Fruit fly (Drosophila melanogaster) whole organism, embryonic: Measurements from ENCODE around the gene Zip89B.

Experiments
- Antp ChIP-seq: fragments of 200-800 bp; sonication (Bioruptor generic); optimal IDR thresholded peaks from 3 replicates; lab custom pipeline; 2016; ENCODE audit warnings: missing biosample characterization, missing genetic modification characterization
- Awh ChIP-seq: fragments of 200-800 bp; sonication (Bioruptor generic); IDR thresholded peaks from 2 replicates; pipeline ENCODE4, ENCODE4 v1.3.6; 2022; ENCODE audit warnings: missing biosample characterization, missing genetic modification characterization
- B-H1 ChIP-seq: fragments of 200-800 bp; sonication (Bioruptor generic); IDR thresholded peaks from 3 replicates; pipeline ENCODE4 v1.3.6; 2022; ENCODE audit warnings: missing biosample characterization, missing genetic modification characterization
- Bdp1 ChIP-seq: fragments of 200-800 bp; sonication (Bioruptor generic); optimal IDR thresholded peaks from 3 replicates; lab custom pipeline; 2016; ENCODE audit warnings: missing biosample characterization, missing genetic modification characterization
- CG10979 ChIP-seq: fragments of 200-800 bp; sonication (Bioruptor generic); optimal IDR thresholded peaks from 2 replicates; lab custom pipeline; 2018; ENCODE audit warnings: missing biosample characterization, mild to moderate bottlenecking, missing genetic modification characterization, moderate library complexity
- CG11085 ChIP-seq: fragments of 200-800 bp; sonication (Bioruptor generic); IDR thresholded peaks from 2 replicates; pipeline ENCODE4 v1.3.6; 2022; ENCODE audit warnings: missing biosample characterization, missing genetic modification characterization
- CG11723 ChIP-seq: fragments of 200-800 bp; sonication (Bioruptor generic); optimal IDR thresholded peaks from 2 replicates; lab custom pipeline; 2017; ENCODE audit warnings: missing biosample characterization, mild to moderate bottlenecking, missing genetic modification characterization
- CG1233 ChIP-seq: fragments of 200-800 bp; sonication (Bioruptor generic); optimal IDR thresholded peaks from 4 replicates; lab custom pipeline; 2018; ENCODE audit warnings: missing biosample characterization, mild to moderate bottlenecking, missing genetic modification characterization
- CG12744 ChIP-seq: fragments of 200-800 bp; sonication (Bioruptor generic); optimal IDR thresholded peaks from 2 replicates; lab custom pipeline; 2016; ENCODE audit warnings: missing biosample characterization, missing genetic modification characterization
- CG14441 ChIP-seq: fragments of 200-800 bp; sonication (Bioruptor generic); IDR thresholded peaks from 2 replicates; pipeline ENCODE4 v1.3.6; 2022; ENCODE audit warnings: missing biosample characterization, missing genetic modification characterization
- CG16779 ChIP-seq: fragments of 200-800 bp; sonication (Bioruptor generic); IDR thresholded peaks from 2 replicates; pipeline ENCODE4 v1.3.6; 2022; ENCODE audit warnings: missing biosample characterization, missing genetic modification characterization
- CG17568 ChIP-seq: fragments of 200-800 bp; sonication (Bioruptor generic); optimal IDR thresholded peaks from 2 replicates; lab custom pipeline; 2018; ENCODE audit warnings: missing biosample characterization, mild to moderate bottlenecking, missing genetic modification characterization, moderate library complexity
- CG2889 ChIP-seq: fragments of 200-800 bp; sonication (Bioruptor generic); IDR thresholded peaks from 3 replicates; pipeline ENCODE4 v1.3.6; 2022; ENCODE audit warnings: missing biosample characterization, missing genetic modification characterization
- CG30020 ChIP-seq: fragments of 200-800 bp; optimal IDR thresholded peaks from 2 replicates; lab custom pipeline; 2019; ENCODE audit warnings: missing biosample characterization, mild to moderate bottlenecking, missing genetic modification characterization, moderate library complexity
- CG31388 ChIP-seq: fragments of 200-800 bp; sonication (Bioruptor generic); optimal IDR thresholded peaks from 2 replicates; lab custom pipeline; 2016; ENCODE audit warnings: missing biosample characterization, missing genetic modification characterization
- CG34376 ChIP-seq: fragments of 200-800 bp; sonication (Bioruptor generic); optimal IDR thresholded peaks from 2 replicates; lab custom pipeline; 2018; ENCODE audit warnings: missing biosample characterization, mild to moderate bottlenecking, missing genetic modification characterization
- CG4282 ChIP-seq: fragments of 200-800 bp; sonication (Bioruptor generic); optimal IDR thresholded peaks from 2 replicates; lab custom pipeline; 2016; ENCODE audit warnings: missing biosample characterization, missing genetic modification characterization
- CG4707 ChIP-seq: fragments of 200-800 bp; sonication (Bioruptor generic); optimal IDR thresholded peaks from 2 replicates; lab custom pipeline; 2018; ENCODE audit warnings: missing biosample characterization, mild to moderate bottlenecking, missing genetic modification characterization, moderate library complexity
- CG6175 ChIP-seq: fragments of 200-800 bp; sonication (Bioruptor generic); IDR thresholded peaks from 3 replicates; pipeline ENCODE4 v1.3.6; 2022; ENCODE audit warnings: missing biosample characterization, missing genetic modification characterization
- CG6654 ChIP-seq: fragments of 200-800 bp; sonication (Bioruptor generic); optimal IDR thresholded peaks from 2 replicates; lab custom pipeline; 2017; ENCODE audit warnings: missing biosample characterization, mild to moderate bottlenecking, missing genetic modification characterization
- CG6689 ChIP-seq: fragments of 200-800 bp; sonication (Bioruptor generic); IDR thresholded peaks from 2 replicates; pipeline ENCODE4 v1.3.6; 2022; ENCODE audit warnings: missing biosample characterization, missing genetic modification characterization
- CG7745 ChIP-seq: fragments of 200-800 bp; sonication (Bioruptor generic); optimal IDR thresholded peaks from 2 replicates; lab custom pipeline; 2018; ENCODE audit warnings: missing biosample characterization, mild to moderate bottlenecking, missing genetic modification characterization, moderate library complexity
- CTCF ChIP-seq: fragments of 200-800 bp; sonication (Bioruptor generic); optimal IDR thresholded peaks from 2 replicates; lab custom pipeline; 2017; ENCODE audit warnings: missing biosample characterization, mild to moderate bottlenecking, missing genetic modification characterization, moderate library complexity
- Dll ChIP-seq: fragments of 200-800 bp; sonication (Bioruptor generic); IDR thresholded peaks from 4 replicates; pipeline ENCODE4 v1.3.6; 2022; ENCODE audit warnings: missing biosample characterization, missing genetic modification characterization; ENCODE audit not compliant: partially characterized antibody
- Drgx ChIP-seq: fragments of 200-800 bp; sonication (Bioruptor generic); IDR thresholded peaks from 2 replicates; pipeline ENCODE4 v1.3.6; 2022; ENCODE audit warnings: missing biosample characterization, missing genetic modification characterization
- Ets65A ChIP-seq: fragments of 200-800 bp; sonication (Bioruptor generic); peaks from one replicate; lab custom pipeline; 2016; ENCODE audit warnings: missing biosample characterization, missing genetic modification characterization
- Hr78 ChIP-seq, 2 experiments: fragments of 200-800 bp in 1 of 2; fragments of >200 bp in 1 of 2; sonication (Bioruptor generic) in 1 of 2; optimal IDR thresholded peaks; 2 replicates each; lab custom pipeline; 2017 to 2019; ENCODE audit warnings: missing biosample characterization in 2 of 2, missing genetic modification characterization in 2 of 2, mild to moderate bottlenecking in 1 of 2, moderate library complexity in 1 of 2
- NFAT ChIP-seq: fragments of 200-800 bp; sonication (Bioruptor generic); IDR thresholded peaks from 2 replicates; pipeline ENCODE4 v1.3.6; 2022; ENCODE audit warnings: missing biosample characterization, missing genetic modification characterization
- Nf-YC ChIP-seq: fragments of 200-800 bp; optimal IDR thresholded peaks from 3 replicates; lab custom pipeline; 2019; ENCODE audit warnings: missing biosample characterization, mild to moderate bottlenecking, missing genetic modification characterization, moderate library complexity
- Optix ChIP-seq: fragments of 200-800 bp; sonication (Bioruptor generic); IDR thresholded peaks from 3 replicates; pipeline ENCODE4 v1.3.6; 2022; ENCODE audit warnings: missing biosample characterization, missing genetic modification characterization
- ac ChIP-seq: fragments of 200-800 bp; sonication (Bioruptor generic); optimal IDR thresholded peaks from 3 replicates; lab custom pipeline; 2017; ENCODE audit warnings: missing biosample characterization, mild to moderate bottlenecking, missing genetic modification characterization
- bcd ChIP-seq: fragments of 200-800 bp; sonication (Bioruptor generic); optimal IDR thresholded peaks from 2 replicates; lab custom pipeline; 2017; ENCODE audit warnings: missing biosample characterization, mild to moderate bottlenecking, missing genetic modification characterization
- chinmo ChIP-seq: fragments of 200-800 bp; sonication (Bioruptor generic); IDR thresholded peaks from 4 replicates; pipeline ENCODE4 v1.3.6; 2022; ENCODE audit warnings: missing biosample characterization, missing genetic modification characterization; ENCODE audit not compliant: partially characterized antibody
- dm ChIP-seq: fragments of 200-800 bp; sonication (Bioruptor generic); optimal IDR thresholded peaks from 3 replicates; lab custom pipeline; 2016; ENCODE audit warnings: missing biosample characterization, missing genetic modification characterization
- eve ChIP-seq, 2 experiments: fragments of >200 bp; optimal IDR thresholded peaks; 2 replicates each; lab custom pipeline; 2017; ENCODE audit warnings: missing biosample characterization in 2 of 2, missing genetic modification characterization in 2 of 2
- gsb-n ChIP-seq: fragments of 200-800 bp; sonication (Bioruptor generic); optimal IDR thresholded peaks from 3 replicates; lab custom pipeline; 2018; ENCODE audit warnings: missing biosample characterization, mild to moderate bottlenecking, missing genetic modification characterization
- hth ChIP-seq: fragments of >200 bp; optimal IDR thresholded peaks from 2 replicates; lab custom pipeline; 2017; ENCODE audit warnings: inconsistent platforms
- inv ChIP-seq: fragments of 200-800 bp; sonication (Bioruptor generic); IDR thresholded peaks from 2 replicates; pipeline ENCODE4 v1.3.6; 2022; ENCODE audit warnings: missing biosample characterization, missing genetic modification characterization; ENCODE audit not compliant: partially characterized antibody
- jing ChIP-seq: fragments of 200-800 bp; sonication (Bioruptor generic); optimal IDR thresholded peaks from 2 replicates; lab custom pipeline; 2018; ENCODE audit warnings: missing biosample characterization, mild to moderate bottlenecking, missing genetic modification characterization
- psq ChIP-seq: fragments of 200-800 bp; sonication (Bioruptor generic); optimal IDR thresholded peaks from 2 replicates; lab custom pipeline; 2017; ENCODE audit warnings: missing biosample characterization, missing genetic modification characterization
- sd ChIP-seq: fragments of 200-800 bp; sonication (Bioruptor generic); optimal IDR thresholded peaks from 3 replicates; lab custom pipeline; 2018; ENCODE audit warnings: missing biosample characterization, mild to moderate bottlenecking, missing genetic modification characterization, moderate library complexity
- seq ChIP-seq: fragments of 200-800 bp; sonication (Bioruptor generic); IDR thresholded peaks from 2 replicates; pipeline ENCODE4 v1.3.6; 2022; ENCODE audit warnings: missing biosample characterization, missing genetic modification characterization
- sna ChIP-seq: fragments of 200-800 bp; sonication (Bioruptor generic); IDR thresholded peaks from 2 replicates; pipeline ENCODE4 v1.3.6; 2022; ENCODE audit warnings: missing biosample characterization, missing genetic modification characterization; ENCODE audit not compliant: partially characterized antibody
- sob ChIP-seq: fragments of 200-800 bp; sonication (Bioruptor generic); IDR thresholded peaks from 2 replicates; pipeline ENCODE4 v1.3.6; 2022; ENCODE audit warnings: missing biosample characterization, missing genetic modification characterization
- sqz ChIP-seq: fragments of 200-800 bp; sonication (Bioruptor generic); optimal IDR thresholded peaks from 3 replicates; lab custom pipeline; 2018; ENCODE audit warnings: missing biosample characterization, mild to moderate bottlenecking, missing genetic modification characterization
- stwl ChIP-seq: fragments of 200-800 bp; sonication (Bioruptor generic); optimal IDR thresholded peaks from 3 replicates; lab custom pipeline; 2018; ENCODE audit warnings: missing biosample characterization, mild to moderate bottlenecking, missing genetic modification characterization, moderate library complexity
- usp ChIP-seq: fragments of >200 bp; optimal IDR thresholded peaks from 2 replicates; lab custom pipeline; 2017; ENCODE audit warnings: missing biosample characterization, missing genetic modification characterization
- vnd ChIP-seq: fragments of 200-800 bp; sonication (Bioruptor generic); IDR thresholded peaks from 3 replicates; pipeline ENCODE4 v1.3.6; 2022; ENCODE audit warnings: missing biosample characterization, missing genetic modification characterization; ENCODE audit not compliant: partially characterized antibody
- z ChIP-seq: fragments of 200-800 bp; sonication (Bioruptor generic); IDR thresholded peaks from 3 replicates; pipeline ENCODE4 v1.3.6; 2022; ENCODE audit warnings: missing biosample characterization, missing genetic modification characterization
- zen ChIP-seq: fragments of 200-800 bp; sonication (Bioruptor generic); optimal IDR thresholded peaks from 3 replicates; lab custom pipeline; 2018; ENCODE audit warnings: missing biosample characterization, mild to moderate bottlenecking, missing genetic modification characterization, moderate library complexity
- zen2 ChIP-seq: fragments of 200-800 bp; sonication (Bioruptor generic); IDR thresholded peaks from 3 replicates; pipeline ENCODE4 v1.3.6; 2022; ENCODE audit warnings: missing biosample characterization, missing genetic modification characterization; ENCODE audit not compliant: partially characterized antibody
- zfh1 ChIP-seq: fragments of 200-800 bp; sonication (Bioruptor generic); IDR thresholded peaks from 3 replicates; pipeline ENCODE4 v1.3.6; 2022; ENCODE audit warnings: missing biosample characterization, missing genetic modification characterization

Gene Zip89B

DNA sequence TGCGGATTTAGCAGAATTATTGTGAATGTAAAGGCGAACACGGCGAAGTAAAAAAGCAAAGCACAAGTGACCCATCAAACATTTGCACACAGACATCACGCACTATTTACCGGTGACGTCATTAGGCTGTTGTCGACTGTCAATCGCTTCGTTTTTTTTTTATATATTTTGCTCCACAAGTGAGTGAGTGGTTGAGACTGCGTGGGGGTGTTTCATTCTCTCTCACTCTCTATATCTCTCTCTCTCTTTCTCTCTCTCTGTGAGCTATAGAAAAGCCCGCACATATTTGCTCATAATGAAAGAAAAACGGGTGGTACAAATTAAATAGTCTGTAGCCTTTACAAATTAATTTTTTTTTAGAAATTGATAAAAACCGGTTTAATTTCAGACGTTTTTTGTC lies 28.0 kb upstream of the Zip89B start (continued):
- TF ChIP-seq gsb-n (tag; lab: Kevin White, UChicago) (no peak), zen2 (GFP tag; lab: Robert Waterston, UW) (no peak), sob (GFP tag; lab: Robert Waterston, UW) (peak; percentile 32; the same call in 1 of the 2 replicates), CG10979 (no peak), CG17568 (GFP tag; lab: Kevin White, UChicago) (no peak), psq (GFP tag; lab: Kevin White, UChicago) (no peak), CTCF (GFP tag; lab: Kevin White, UChicago) (no peak), zfh1 (no peak), Awh (0 out of 2 replicates have a peak, but pooled peaks have one; percentile 8), CG6689 (GFP tag; lab: Robert Waterston, UW) (no peak), zen (tag; lab: Kevin White, UChicago) (no peak), CG16779 (GFP tag; lab: Robert Waterston, UW) (no peak), Hr78 (GFP tag; optimal IDR thresholded peaks at IDR 0.05; lab: Kevin White, UChicago) (no peak), inv (GFP tag; lab: Robert Waterston, UW) (no peak), CG11085 (GFP tag; lab: Robert Waterston, UW) (no peak), sd (peak; percentile 34), CG11723 (GFP tag; lab: Kevin White, UChicago) (no peak), Bdp1 (GFP tag; lab: Kevin White, UChicago) (no peak), eve (GFP tag; optimal IDR thresholded peaks at IDR 0.05; lab: Kevin White, UChicago) (no peak), vnd (GFP tag; lab: Robert Waterston, UW) (no peak), bcd (no peak), CG4282 (GFP tag; lab: Kevin White, UChicago) (no peak), hth (lab: Kevin White, UChicago) (no peak), sqz (GFP tag; lab: Kevin White, UChicago) (peak; percentile 87), z (GFP tag; lab: Robert Waterston, UW) (peak; percentile 87), dm (GFP tag; lab: Kevin White, UChicago) (no peak), Nf-YC (tag; lab: Kevin White, UChicago) (no peak), CG31388 (no peak), Optix (GFP tag; lab: Robert Waterston, UW) (no peak), seq (GFP tag; lab: Robert Waterston, UW) (0 out of 2 replicates have a peak, but pooled peaks have one; percentile 14), Ets65A (GFP tag; lab: Kevin White, UChicago) (no peak), sna (GFP tag; lab: Robert Waterston, UW) (no peak), CG12744 (no peak), usp (GFP tag; lab: Kevin White, UChicago) (no peak), CG14441 (GFP tag; lab: Robert Waterston, UW) (no peak), ac (no peak), CG30020 (tag; lab: Kevin White, UChicago) (no peak)

DNA sequence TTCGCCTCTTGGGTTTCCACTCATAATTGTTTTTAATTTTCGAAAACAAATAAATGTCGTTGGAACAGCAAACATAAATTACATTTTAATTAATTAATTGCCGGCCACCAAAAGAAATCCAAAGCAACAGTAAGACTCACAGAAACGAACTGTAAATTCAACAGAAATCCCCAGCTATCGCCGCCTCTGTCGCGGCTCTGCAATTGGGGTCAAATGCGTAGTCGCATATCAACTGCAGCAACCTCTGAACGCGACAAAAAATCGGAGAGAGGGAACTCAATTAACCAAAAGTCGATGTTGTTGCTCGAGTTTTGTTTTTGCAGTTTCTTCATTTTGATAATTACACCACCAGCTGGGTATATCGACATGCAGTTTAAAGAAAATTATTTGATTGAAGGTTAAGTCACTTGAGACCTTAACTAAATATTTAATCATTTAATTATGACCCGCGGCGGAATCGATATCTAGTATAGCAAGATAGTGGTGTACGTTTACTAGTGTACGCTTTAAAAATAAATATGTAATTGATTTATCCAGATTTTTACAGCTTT lies 26.1 kb upstream of the Zip89B start:
- TF ChIP-seq jing (GFP tag; lab: Kevin White, UChicago): no peak
- no peak for TF ChIP-seq CG2889
- no peak for TF ChIP-seq Dll (GFP tag; lab: Robert Waterston, UW)
- TF ChIP-seq NFAT (GFP tag; lab: Robert Waterston, UW): 0 out of 2 replicates have a peak, but pooled peaks have one; percentile 9
- TF ChIP-seq chinmo (GFP tag; lab: Robert Waterston, UW): 0 out of 4 replicates have a peak, but pooled peaks have one; percentile 32
- no peak for TF ChIP-seq CG6175 (GFP tag; lab: Robert Waterston, UW)
- TF ChIP-seq CG34376 (GFP tag; lab: Kevin White, UChicago): no peak
- TF ChIP-seq CG4707 (GFP tag; lab: Kevin White, UChicago): no peak
- no peak for TF ChIP-seq B-H1 (GFP tag; lab: Robert Waterston, UW)
- TF ChIP-seq CG1233 (GFP tag; lab: Kevin White, UChicago): no peak
- no peak for TF ChIP-seq Ets65A (GFP tag; lab: Kevin White, UChicago)
- TF ChIP-seq eve (GFP tag; optimal IDR thresholded peaks at IDR 0.05; lab: Kevin White, UChicago): peak in 1 of 2 experiments; percentile 69
- TF ChIP-seq CG7745 (tag; lab: Kevin White, UChicago): peak; percentile 87
- 0 out of 2 replicates have a peak, but pooled peaks have one; percentile 17 for TF ChIP-seq Drgx
- TF ChIP-seq Antp (GFP tag; lab: Kevin White, UChicago): no peak
- TF ChIP-seq CG6654 (GFP tag; lab: Kevin White, UChicago): no peak
- TF ChIP-seq stwl (tag; lab: Kevin White, UChicago): no peak
